Worm (Caenorhabditis elegans): ENCODE data around the gene ttr-29.

ce11 chrV:12924128-12924527, 17.5 kb upstream of the ttr-29 start, which contains the start of gene pqn-67:
- TF ChIP-seq flt-1 (GFP tag; IDR thresholded peaks at IDR 0.05) (no peak), med-1 (GFP tag; optimal IDR thresholded peaks at IDR 0.05; ENCODE audit: insufficient read depth) (no peak), klf-2 (GFP tag; conservative IDR thresholded peaks at IDR 0.05) (no peak), tab-1 (GFP tag; IDR thresholded peaks at IDR 0.05) (no peak), cog-1 (tag; optimal IDR thresholded peaks at IDR 0.05) (no peak), T22C8.4 (GFP tag; IDR thresholded peaks at IDR 0.05) (no peak), ztf-29 (GFP tag; IDR thresholded peaks at IDR 0.05) (no peak), ref-1 (GFP tag; conservative IDR thresholded peaks at IDR 0.05) (no peak), ztf-23 (GFP tag; IDR thresholded peaks at IDR 0.05) (no peak)

All from whole organism, midembryonic.